Worm (Caenorhabditis elegans): ENCODE measurements around the gene hsp-75.

Gene hsp-75

DNA sequence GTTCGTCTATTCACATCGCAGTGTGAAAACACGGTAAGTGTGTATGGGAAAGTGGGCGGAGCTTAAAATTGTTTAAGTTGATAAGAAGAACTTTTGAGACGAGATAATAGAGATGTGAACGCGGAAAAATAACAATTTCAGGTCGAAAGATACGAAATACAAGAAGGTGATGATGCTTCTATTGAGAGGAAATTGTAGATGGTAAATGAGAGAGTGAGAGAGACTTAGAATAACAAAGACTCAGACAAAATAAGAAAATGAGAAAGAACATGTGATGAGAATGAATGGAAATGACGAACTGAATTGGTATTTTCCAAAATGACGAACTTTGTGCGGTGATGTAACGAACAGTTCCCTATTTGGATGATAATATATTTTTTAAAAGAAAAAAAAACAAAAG is 44.6 kb upstream of the hsp-75 start:
- TF ChIP-seq nhr-23 (tag; optimal IDR thresholded peaks at IDR 0.05) (no peak), nhr-237 (tag; optimal IDR thresholded peaks at IDR 0.05) (no peak), unc-39 (tag; optimal IDR thresholded peaks at IDR 0.05) (no peak), nhr-25 (tag; optimal IDR thresholded peaks at IDR 0.05) (peak; percentile 13), elt-1 (tag; optimal IDR thresholded peaks at IDR 0.05) (no peak), sma-3 (GFP tag; optimal IDR thresholded peaks at IDR 0.05) (peak; percentile 12), egl-27 (tag; optimal IDR thresholded peaks at IDR 0.05) (no peak)

DNA sequence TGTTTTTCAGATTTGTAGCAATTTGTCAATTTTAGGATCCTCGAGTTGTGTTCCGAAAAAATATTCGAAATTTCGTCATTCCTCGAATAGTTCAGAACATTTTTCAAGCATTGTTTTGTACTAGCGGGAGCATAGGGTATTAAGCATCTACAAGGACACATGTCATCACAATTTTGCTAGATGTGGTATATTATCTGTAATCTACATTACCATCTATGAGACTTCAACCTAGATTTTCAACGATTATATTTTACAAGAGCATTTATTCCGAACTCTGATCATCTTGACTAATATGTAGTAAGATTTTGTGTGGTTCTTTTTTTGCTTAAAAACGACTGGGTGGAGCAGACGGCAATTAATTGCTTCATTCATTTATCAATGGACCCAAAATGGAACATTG is 36.5 kb upstream of the hsp-75 start:
- TF ChIP-seq elt-1 (tag; optimal IDR thresholded peaks at IDR 0.05) (no peak), ceh-16 (tag; optimal IDR thresholded peaks at IDR 0.05) (no peak), nhr-77 (tag; optimal IDR thresholded peaks at IDR 0.05) (no peak), zag-1 (tag; optimal IDR thresholded peaks at IDR 0.05) (no peak), nhr-129 (tag; optimal IDR thresholded peaks at IDR 0.05) (no peak), unc-62 (GFP tag; optimal IDR thresholded peaks at IDR 0.05) (no peak), lin-39 (tag; optimal IDR thresholded peaks at IDR 0.05) (no peak), nhr-23 (tag; optimal IDR thresholded peaks at IDR 0.05) (no peak)

DNA sequence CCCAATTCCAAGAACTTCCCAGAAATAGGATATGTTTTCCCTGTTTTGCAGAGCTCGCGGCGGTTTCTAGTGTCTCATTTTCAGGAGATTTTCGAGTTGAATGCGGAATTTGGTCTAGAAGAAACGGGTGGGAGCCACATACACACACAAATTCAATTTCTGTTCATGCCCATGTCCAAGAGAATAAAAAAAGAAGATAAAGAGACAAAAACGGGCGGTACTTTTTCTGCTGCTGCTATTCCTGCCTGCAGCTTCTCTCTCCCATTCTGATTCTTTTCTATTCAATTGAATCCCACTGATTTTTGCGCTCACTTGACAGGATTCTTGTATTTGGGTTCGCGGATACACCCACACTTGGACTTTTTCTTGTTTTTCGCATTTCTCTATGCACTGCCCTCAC is 36.1 kb upstream of the hsp-75 start:
- TF ChIP-seq nhr-10 (tag; optimal IDR thresholded peaks at IDR 0.05) (no peak), nhr-21 (tag; optimal IDR thresholded peaks at IDR 0.05) (no peak), skn-1 (tag; optimal IDR thresholded peaks at IDR 0.05) (no peak), C34F6.9 (tag; optimal IDR thresholded peaks at IDR 0.05) (no peak), lin-39 (tag; optimal IDR thresholded peaks at IDR 0.05) (no peak)

DNA sequence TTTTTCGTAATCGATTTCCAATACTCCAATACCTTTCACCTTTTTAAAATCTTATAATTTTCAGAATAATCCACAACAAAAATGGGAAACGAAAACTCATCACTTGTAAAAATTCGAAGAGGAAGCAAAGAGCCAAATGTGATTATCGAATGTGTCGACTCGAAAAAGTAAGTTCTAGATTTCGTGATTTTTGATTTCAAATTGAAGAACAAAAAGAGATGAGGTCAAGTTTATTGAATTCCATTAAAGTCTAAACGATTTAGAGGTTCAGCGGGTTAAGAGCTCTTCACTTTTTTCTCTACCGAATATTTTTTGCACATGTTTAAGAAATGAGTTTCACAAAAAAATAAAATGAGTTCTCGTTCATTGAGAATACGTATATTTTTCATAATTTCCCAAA is 32.4 kb upstream of the hsp-75 start, which contains the start of gene B0361.4:
Gene B0361.4, plus strand, starts transcription at position 61 of the 400 bp plus-strand sequence.
- TF ChIP-seq sem-4 (tag; optimal IDR thresholded peaks at IDR 0.05) (no peak), nhr-25 (tag; optimal IDR thresholded peaks at IDR 0.05) (no peak), mbf-1 (tag; optimal IDR thresholded peaks at IDR 0.05) (no peak), ceh-16 (tag; optimal IDR thresholded peaks at IDR 0.05) (no peak), zag-1 (tag; optimal IDR thresholded peaks at IDR 0.05) (no peak), sma-9 (GFP tag; optimal IDR thresholded peaks at IDR 0.05) (no peak), sma-9 (tag; optimal IDR thresholded peaks at IDR 0.05) (no peak), mab-5 (tag; optimal IDR thresholded peaks at IDR 0.05) (no peak), unc-55 (GFP tag; optimal IDR thresholded peaks at IDR 0.05) (no peak), ama-1 (optimal IDR thresholded peaks at IDR 0.05) (no peak), nhr-129 (tag; optimal IDR thresholded peaks at IDR 0.05) (no peak), unc-39 (tag; optimal IDR thresholded peaks at IDR 0.05) (no peak), lin-11 (tag; optimal IDR thresholded peaks at IDR 0.05) (no peak), nhr-21 (tag; optimal IDR thresholded peaks at IDR 0.05) (no peak), R02D3.7 (tag; optimal IDR thresholded peaks at IDR 0.05) (no peak), nhr-77 (tag; optimal IDR thresholded peaks at IDR 0.05) (no peak), lsy-2 (tag; optimal IDR thresholded peaks at IDR 0.05) (no peak), ztf-4 (tag; optimal IDR thresholded peaks at IDR 0.05) (no peak)

DNA sequence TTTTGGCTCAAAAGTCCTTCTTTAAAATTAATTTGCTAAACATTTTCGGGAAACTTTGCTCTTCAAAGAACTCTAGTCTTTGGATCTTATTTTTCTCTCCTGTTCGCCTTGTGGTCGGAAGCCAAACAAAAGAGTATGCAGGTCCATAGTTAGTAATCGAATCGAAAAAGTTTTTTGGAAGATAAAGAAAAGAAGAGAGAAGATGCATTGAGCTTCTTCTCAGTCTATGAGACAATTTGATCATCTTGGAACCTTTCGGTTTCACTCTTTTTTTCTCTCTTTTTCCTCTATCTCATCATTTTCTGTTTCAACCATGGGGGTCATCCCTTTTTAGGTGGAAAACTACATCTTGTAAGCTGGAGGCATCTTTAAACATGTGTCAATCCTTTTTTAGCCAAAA is 27.2 kb upstream of the hsp-75 start:
- no peak for TF ChIP-seq nhr-129 (tag; optimal IDR thresholded peaks at IDR 0.05)
- TF ChIP-seq sma-9 (GFP tag; optimal IDR thresholded peaks at IDR 0.05) = peak; percentile 41
- TF ChIP-seq sma-9 (tag; optimal IDR thresholded peaks at IDR 0.05) = no peak
- TF ChIP-seq lsy-2 (tag; optimal IDR thresholded peaks at IDR 0.05) = peak in 1 of 2 experiments; percentile 21

DNA sequence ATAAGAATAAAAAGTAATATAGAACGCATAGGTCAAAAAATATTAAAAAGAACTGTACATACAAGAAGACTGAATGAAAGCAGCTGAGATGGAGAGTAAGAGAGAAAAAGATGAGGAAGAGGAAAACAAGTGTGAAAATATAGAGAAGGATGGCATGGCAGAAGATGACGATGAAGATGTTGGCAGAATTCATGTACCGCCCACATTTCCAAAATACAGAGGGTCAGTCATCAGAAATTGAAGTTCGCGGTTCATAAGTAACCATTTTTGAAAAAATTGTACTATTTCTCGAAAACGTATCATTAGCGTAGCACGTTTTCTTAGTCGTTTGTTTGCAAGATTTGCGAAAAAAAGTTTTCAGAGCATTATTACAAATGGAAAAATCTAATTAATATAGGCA is 21.2 kb upstream of the hsp-75 start, which contains the start of gene zmp-6:
Gene zmp-6, minus strand, starts transcription at position 101 of the 400 bp plus-strand sequence.
- no peak for TF ChIP-seq mab-5 (tag; optimal IDR thresholded peaks at IDR 0.05)
- TF ChIP-seq zag-1 (tag; optimal IDR thresholded peaks at IDR 0.05) = no peak
- TF ChIP-seq nhr-10 (tag; optimal IDR thresholded peaks at IDR 0.05) = no peak
- no peak for TF ChIP-seq nhr-11 (tag; optimal IDR thresholded peaks at IDR 0.05)
- TF ChIP-seq dmd-4 (tag; optimal IDR thresholded peaks at IDR 0.05) = no peak
- no peak for TF ChIP-seq egl-27 (tag; optimal IDR thresholded peaks at IDR 0.05)
- no peak for TF ChIP-seq Y55F3AM.14 (GFP tag; optimal IDR thresholded peaks at IDR 0.05)

DNA sequence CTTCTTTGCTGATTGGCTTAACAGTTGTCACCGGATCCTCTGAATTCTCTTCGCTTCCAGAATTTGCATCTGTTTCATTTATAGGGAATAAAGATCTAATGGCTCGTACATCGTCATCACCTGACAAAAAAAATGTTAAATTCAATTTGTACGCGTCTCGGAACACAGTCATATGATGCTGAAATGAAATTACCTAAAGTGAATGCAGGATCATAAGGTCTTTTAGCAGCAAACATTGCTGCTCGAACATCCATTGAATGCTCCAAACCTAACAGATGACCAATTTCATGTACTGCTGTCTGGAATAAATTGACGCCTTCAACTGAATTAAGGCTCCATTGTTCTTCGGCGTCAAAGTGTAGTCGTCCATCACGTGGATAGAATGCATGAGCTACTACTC is 19.9 kb upstream of the hsp-75 start:
- TF ChIP-seq nhr-23 (tag; optimal IDR thresholded peaks at IDR 0.05) = no peak
- no peak for TF ChIP-seq elt-3 (tag; optimal IDR thresholded peaks at IDR 0.05)
- no peak for TF ChIP-seq lin-13 (GFP tag; optimal IDR thresholded peaks at IDR 0.05)
- no peak for TF ChIP-seq ceh-82 (tag; optimal IDR thresholded peaks at IDR 0.05)
- no peak for TF ChIP-seq ztf-4 (tag; optimal IDR thresholded peaks at IDR 0.05)
- no peak for TF ChIP-seq unc-39 (tag; optimal IDR thresholded peaks at IDR 0.05)
- TF ChIP-seq ceh-16 (tag; optimal IDR thresholded peaks at IDR 0.05) = no peak
- no peak for TF ChIP-seq mbf-1 (tag; optimal IDR thresholded peaks at IDR 0.05)
- TF ChIP-seq gmeb-1 (tag; optimal IDR thresholded peaks at IDR 0.05) = no peak
- TF ChIP-seq R02D3.7 (tag; optimal IDR thresholded peaks at IDR 0.05) = no peak
- no peak for TF ChIP-seq ztf-1 (GFP tag; conservative IDR thresholded peaks at IDR 0.05)
- TF ChIP-seq nhr-25 (tag; optimal IDR thresholded peaks at IDR 0.05) = no peak
- TF ChIP-seq skn-1 (tag; optimal IDR thresholded peaks at IDR 0.05) = no peak
